Worm (Caenorhabditis elegans): ENCODE results near the gene C04F5.2.

C04F5.2 gene

DNA sequence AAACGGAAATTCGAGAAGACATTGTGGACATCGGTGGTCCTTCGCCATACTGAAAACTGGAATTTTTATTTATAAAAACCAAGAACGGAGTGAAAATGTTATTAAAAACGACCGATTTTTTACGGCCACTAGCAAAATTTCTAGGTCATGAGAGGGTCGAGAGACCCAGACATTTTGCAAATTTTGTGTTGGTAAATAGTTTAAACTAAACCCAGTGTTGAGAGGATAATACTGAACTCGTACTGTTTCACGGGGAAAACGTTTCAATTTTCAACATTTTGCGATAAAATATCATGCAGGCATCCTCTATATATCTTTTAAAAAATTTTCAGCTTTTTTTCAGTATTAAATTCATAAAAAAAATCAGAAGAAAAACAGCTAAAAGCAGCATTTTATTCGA is 22.2 kb upstream of the C04F5.2 start, which contains the start of gene C04F5.9:
TSS of gene C04F5.9 (minus strand) at position 101 of the 400 bp plus-strand sequence.
- TF ChIP-seq nhr-67 (tag; optimal IDR thresholded peaks at IDR 0.05) (no peak), ceh-9 (tag; optimal IDR thresholded peaks at IDR 0.05) (no peak), nhr-25 (tag; optimal IDR thresholded peaks at IDR 0.05) (no peak), unc-39 (tag; optimal IDR thresholded peaks at IDR 0.05) (no peak), ztf-11 (tag; optimal IDR thresholded peaks at IDR 0.05) (no peak), tbx-2 (tag; optimal IDR thresholded peaks at IDR 0.05) (no peak), aly-2 (tag; optimal IDR thresholded peaks at IDR 0.05) (no peak), lsy-12 (tag; optimal IDR thresholded peaks at IDR 0.05) (no peak), ZK546.5 (tag; optimal IDR thresholded peaks at IDR 0.05) (no peak)

DNA sequence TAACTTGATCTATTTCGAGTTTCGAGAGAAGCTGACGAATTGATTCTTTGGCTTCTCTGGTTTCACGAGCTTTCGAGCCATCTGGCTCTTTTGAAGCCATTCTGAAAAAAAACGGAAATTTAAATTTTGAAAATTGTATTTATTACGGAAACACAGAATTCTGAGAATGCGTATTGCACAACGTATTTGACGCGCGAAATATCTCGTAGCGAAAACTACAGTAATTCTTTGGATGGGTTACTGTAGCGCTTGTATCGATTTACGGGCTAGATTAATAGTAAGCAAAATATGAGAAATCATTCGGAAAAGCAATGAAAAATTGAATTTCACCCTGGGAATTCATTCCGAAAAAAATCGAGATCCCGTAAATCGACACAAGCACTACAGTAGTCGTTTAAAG is 16.7 kb upstream of the C04F5.2 start, which contains the start of gene C04F5.8:
TSS of gene C04F5.8 (minus strand) at position 101 of the 400 bp plus-strand sequence.
- TF ChIP-seq aly-2 (tag; optimal IDR thresholded peaks at IDR 0.05): no peak
- no peak for TF ChIP-seq eor-1 (tag; optimal IDR thresholded peaks at IDR 0.05)
- no peak for TF ChIP-seq ceh-16 (tag; optimal IDR thresholded peaks at IDR 0.05)
- no peak for TF ChIP-seq sea-2 (GFP tag; optimal IDR thresholded peaks at IDR 0.05)
- TF ChIP-seq nfya-1 (tag; optimal IDR thresholded peaks at IDR 0.05; ENCODE audit: insufficient read depth): no peak
- TF ChIP-seq nhr-28 (tag; optimal IDR thresholded peaks at IDR 0.05): no peak
- no peak for TF ChIP-seq fos-1 (tag; optimal IDR thresholded peaks at IDR 0.05)
- no peak for TF ChIP-seq pqm-1 (tag; optimal IDR thresholded peaks at IDR 0.05)
- no peak for TF ChIP-seq lsy-12 (tag; optimal IDR thresholded peaks at IDR 0.05)
- TF ChIP-seq R02D3.7 (tag; optimal IDR thresholded peaks at IDR 0.05): no peak
- TF ChIP-seq elt-3 (tag; optimal IDR thresholded peaks at IDR 0.05): no peak

DNA sequence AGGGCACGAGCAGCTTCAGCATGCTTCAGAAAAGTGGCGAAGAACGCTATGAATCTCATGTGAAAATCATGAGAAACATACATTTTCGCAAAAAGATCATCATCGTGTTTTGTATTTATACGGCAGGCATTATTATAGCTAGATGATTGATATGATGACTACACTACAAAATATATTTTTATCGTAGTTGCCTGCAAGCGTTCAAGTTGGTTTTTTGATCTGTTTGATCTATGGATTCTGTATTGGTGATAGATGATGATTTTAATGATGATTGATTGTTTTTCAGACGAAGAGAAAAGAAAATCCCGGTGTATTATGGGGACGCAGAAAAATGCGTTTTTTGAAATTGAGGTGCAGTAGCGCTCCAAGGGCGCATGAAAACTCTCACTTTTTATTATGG is 13.7 kb upstream of the C04F5.2 start, which contains the start of gene ugt-63:
TSS of gene ugt-63 (minus strand) at position 89 of the 400 bp plus-strand sequence.
- no peak for TF ChIP-seq ceh-9 (tag; optimal IDR thresholded peaks at IDR 0.05)
- peak; percentile 63 for TF ChIP-seq nhr-43 (tag; optimal IDR thresholded peaks at IDR 0.05; ENCODE audit: poor library complexity, severe bottlenecking)
- TF ChIP-seq lin-15B (tag; optimal IDR thresholded peaks at IDR 0.05): no peak

DNA sequence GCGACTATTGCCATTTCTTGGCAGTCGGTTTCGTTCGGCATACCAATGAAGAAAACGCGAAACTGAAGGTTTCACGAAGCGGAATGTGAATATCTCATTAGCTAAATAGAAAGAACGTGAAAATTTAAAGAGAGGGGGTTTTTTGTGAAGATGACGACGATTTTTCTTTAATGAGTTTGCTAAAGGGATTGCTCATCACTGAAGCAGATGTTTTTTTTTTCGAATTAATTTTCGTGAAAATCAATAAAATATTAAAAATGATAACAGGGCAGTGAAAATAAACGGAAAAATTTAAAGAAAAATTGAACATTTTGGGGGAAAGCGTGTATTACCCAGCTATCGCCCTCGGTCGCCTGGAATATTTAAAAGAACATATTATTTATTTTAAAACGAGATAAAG is 10.9 kb upstream of the C04F5.2 start, which contains the start of gene srab-3:
TSS of gene srab-3 (minus strand) at position 101 of the 400 bp plus-strand sequence.
- TF ChIP-seq ztf-4 (tag; optimal IDR thresholded peaks at IDR 0.05) (no peak), lin-39 (tag; optimal IDR thresholded peaks at IDR 0.05) (no peak), nhr-237 (tag; optimal IDR thresholded peaks at IDR 0.05) (no peak), pha-4 (tag; optimal IDR thresholded peaks at IDR 0.05) (no peak), nhr-67 (tag; optimal IDR thresholded peaks at IDR 0.05) (no peak), nhr-25 (tag; optimal IDR thresholded peaks at IDR 0.05) (no peak), snpc-4 (tag; optimal IDR thresholded peaks at IDR 0.05) (no peak), jun-1 (tag; optimal IDR thresholded peaks at IDR 0.05) (no peak), nhr-28 (tag; optimal IDR thresholded peaks at IDR 0.05) (no peak), nfya-1 (tag; optimal IDR thresholded peaks at IDR 0.05; ENCODE audit: insufficient read depth) (no peak), nhr-43 (tag; optimal IDR thresholded peaks at IDR 0.05; ENCODE audit: poor library complexity, severe bottlenecking) (no peak), lsy-12 (tag; optimal IDR thresholded peaks at IDR 0.05) (no peak), ZK546.5 (tag; optimal IDR thresholded peaks at IDR 0.05) (no peak)

DNA sequence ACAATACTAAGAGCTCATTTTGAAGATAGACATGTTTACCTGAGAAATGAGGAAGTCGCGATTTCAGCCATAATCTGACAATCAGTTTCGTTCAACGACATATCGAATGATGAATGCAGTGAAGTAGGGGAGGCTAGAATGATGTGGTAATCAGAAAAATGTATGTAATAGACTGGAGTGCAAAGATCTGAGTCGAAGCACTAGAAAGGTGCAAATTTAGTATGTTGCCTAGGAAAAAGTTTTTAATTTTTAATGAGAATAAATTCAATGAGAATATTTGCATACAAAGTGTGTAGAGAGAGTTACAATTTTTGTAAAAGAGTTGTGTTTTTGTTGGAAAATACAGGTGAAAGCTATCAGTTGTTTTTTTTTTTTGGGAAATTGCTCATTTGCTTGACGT is 8.0 kb upstream of the C04F5.2 start, which contains the start of gene srab-2:
TSS of gene srab-2 (minus strand) at position 101 of the 400 bp plus-strand sequence.
- TF ChIP-seq ceh-82 (tag; optimal IDR thresholded peaks at IDR 0.05): no peak
- TF ChIP-seq aly-2 (tag; optimal IDR thresholded peaks at IDR 0.05): no peak
- TF ChIP-seq fkh-2 (tag; optimal IDR thresholded peaks at IDR 0.05): no peak
- TF ChIP-seq mdl-1 (tag; optimal IDR thresholded peaks at IDR 0.05): no peak
- TF ChIP-seq fos-1 (tag; optimal IDR thresholded peaks at IDR 0.05): no peak
- no peak for TF ChIP-seq nhr-11 (tag; optimal IDR thresholded peaks at IDR 0.05)
- no peak for TF ChIP-seq sea-2 (GFP tag; optimal IDR thresholded peaks at IDR 0.05)
- TF ChIP-seq R02D3.7 (tag; optimal IDR thresholded peaks at IDR 0.05): no peak
- TF ChIP-seq nhr-77 (tag; optimal IDR thresholded peaks at IDR 0.05): no peak
- no peak for TF ChIP-seq jun-1 (tag; optimal IDR thresholded peaks at IDR 0.05)
- no peak for TF ChIP-seq nhr-67 (tag; optimal IDR thresholded peaks at IDR 0.05)
- TF ChIP-seq egl-27 (tag; optimal IDR thresholded peaks at IDR 0.05): no peak
- TF ChIP-seq hmg-11 (tag; optimal IDR thresholded peaks at IDR 0.05): no peak
